Fruit fly (Drosophila melanogaster) whole organism, embryonic: ENCODE measurements around the gene CG14960.

ENCODE experiments used
- Adf1 ChIP-seq: fragments of 200-800 bp; sonication (Bioruptor generic); IDR thresholded peaks from 2 replicates; pipeline ENCODE4 v1.3.6; 2022; ENCODE audit warnings: missing biosample characterization, missing genetic modification characterization
- CG10431 ChIP-seq: fragments of 200-800 bp; sonication (Bioruptor generic); optimal IDR thresholded peaks from 3 replicates; lab custom pipeline; 2018; ENCODE audit warnings: missing biosample characterization, mild to moderate bottlenecking, missing genetic modification characterization
- CG11398 ChIP-seq: fragments of 200-800 bp; sonication (Bioruptor generic); optimal IDR thresholded peaks from 2 replicates; lab custom pipeline; 2016; ENCODE audit warnings: missing biosample characterization, missing genetic modification characterization
- CG12219 ChIP-seq: fragments of 200-800 bp; sonication (Bioruptor generic); optimal IDR thresholded peaks from 3 replicates; lab custom pipeline; 2018; ENCODE audit warnings: missing biosample characterization, mild to moderate bottlenecking, missing genetic modification characterization
- CG13123 ChIP-seq: fragments of 200-800 bp; sonication (Bioruptor generic); optimal IDR thresholded peaks from 2 replicates; lab custom pipeline; 2016; ENCODE audit warnings: missing biosample characterization, missing genetic modification characterization
- CG13624 ChIP-seq: fragments of 200-800 bp; sonication (Bioruptor generic); optimal IDR thresholded peaks from 2 replicates; lab custom pipeline; 2016; ENCODE audit warnings: missing biosample characterization, missing genetic modification characterization
- CG14965 ChIP-seq: fragments of 200-800 bp; sonication (Bioruptor generic); optimal IDR thresholded peaks from 2 replicates; lab custom pipeline; 2016; ENCODE audit warnings: missing biosample characterization, missing genetic modification characterization, borderline replicate concordance
- CG18262 ChIP-seq: fragments of 200-800 bp; optimal IDR thresholded peaks from 3 replicates; lab custom pipeline; 2019; ENCODE audit warnings: missing biosample characterization, mild to moderate bottlenecking, missing genetic modification characterization, moderate library complexity
- CG3065 ChIP-seq: fragments of 200-800 bp; sonication (Bioruptor generic); optimal IDR thresholded peaks from 2 replicates; lab custom pipeline; 2016; ENCODE audit warnings: missing biosample characterization, missing genetic modification characterization
- CG31388 ChIP-seq: fragments of 200-800 bp; sonication (Bioruptor generic); optimal IDR thresholded peaks from 2 replicates; lab custom pipeline; 2016; ENCODE audit warnings: missing biosample characterization, missing genetic modification characterization
- CG32532 ChIP-seq: fragments of 200-800 bp; sonication (Bioruptor generic); IDR thresholded peaks from 2 replicates; pipeline ENCODE4 v1.3.6; 2022; ENCODE audit warnings: missing biosample characterization, missing genetic modification characterization
- CG34224 ChIP-seq: fragments of 200-800 bp; sonication (Bioruptor generic); IDR thresholded peaks from 3 replicates; pipeline ENCODE4 v1.3.6; 2022; ENCODE audit warnings: missing biosample characterization, missing genetic modification characterization; ENCODE audit not compliant: partially characterized antibody
- CG34422 ChIP-seq: fragments of 200-800 bp; sonication (Bioruptor generic); IDR thresholded peaks from 3 replicates; pipeline ENCODE4 v1.3.6; 2022; ENCODE audit warnings: missing biosample characterization, missing genetic modification characterization
- CG4617 ChIP-seq: fragments of 200-800 bp; sonication (Bioruptor generic); optimal IDR thresholded peaks from 3 replicates; lab custom pipeline; 2016; ENCODE audit warnings: missing biosample characterization, missing genetic modification characterization, borderline replicate concordance
- CG4707 ChIP-seq: fragments of 200-800 bp; sonication (Bioruptor generic); optimal IDR thresholded peaks from 2 replicates; lab custom pipeline; 2018; ENCODE audit warnings: missing biosample characterization, mild to moderate bottlenecking, missing genetic modification characterization, moderate library complexity
- CG4854 ChIP-seq: fragments of 200-800 bp; sonication (Bioruptor generic); optimal IDR thresholded peaks from 2 replicates; lab custom pipeline; 2016; ENCODE audit warnings: missing biosample characterization, missing genetic modification characterization, inconsistent platforms
- CG6654 ChIP-seq: fragments of 200-800 bp; sonication (Bioruptor generic); optimal IDR thresholded peaks from 2 replicates; lab custom pipeline; 2017; ENCODE audit warnings: missing biosample characterization, mild to moderate bottlenecking, missing genetic modification characterization
- CG6813 ChIP-seq: fragments of 200-800 bp; sonication (Bioruptor generic); optimal IDR thresholded peaks from 2 replicates; lab custom pipeline; 2017; ENCODE audit warnings: missing biosample characterization, missing genetic modification characterization, mild to moderate bottlenecking, moderate library complexity, missing genetic modification reagents
- CG7556 ChIP-seq: fragments of 200-800 bp; sonication (Bioruptor generic); optimal IDR thresholded peaks from 2 replicates; lab custom pipeline; 2017; ENCODE audit warnings: missing biosample characterization, mild to moderate bottlenecking, missing genetic modification characterization
- CG7928 ChIP-seq: fragments of 200-800 bp; sonication (Bioruptor generic); optimal IDR thresholded peaks from 2 replicates; lab custom pipeline; 2017; ENCODE audit warnings: missing biosample characterization, mild to moderate bottlenecking, missing genetic modification characterization
- CG7987 ChIP-seq: fragments of 200-800 bp; sonication (Bioruptor generic); optimal IDR thresholded peaks from 2 replicates; lab custom pipeline; 2018; ENCODE audit warnings: missing biosample characterization, mild to moderate bottlenecking, missing genetic modification characterization, moderate library complexity
- CG8089 ChIP-seq: fragments of 200-800 bp; sonication (Bioruptor generic); optimal IDR thresholded peaks from 3 replicates; lab custom pipeline; 2016; ENCODE audit warnings: missing biosample characterization, missing genetic modification characterization
- Dad ChIP-seq: fragments of 200-800 bp; sonication (Bioruptor generic); optimal IDR thresholded peaks from 3 replicates; lab custom pipeline; 2016; ENCODE audit warnings: missing biosample characterization, missing genetic modification characterization
- Dbx ChIP-seq: fragments of 200-800 bp; sonication (Bioruptor generic); IDR thresholded peaks from 3 replicates; pipeline ENCODE4 v1.3.6; 2022; ENCODE audit warnings: missing biosample characterization, missing genetic modification characterization
- Dp ChIP-seq: fragments of 200-800 bp; sonication (Bioruptor generic); optimal IDR thresholded peaks from 2 replicates; lab custom pipeline; 2018; ENCODE audit warnings: missing biosample characterization, mild to moderate bottlenecking, missing genetic modification characterization, moderate library complexity
- Fer3 ChIP-seq: fragments of 200-800 bp; sonication (Bioruptor generic); optimal IDR thresholded peaks from 2 replicates; lab custom pipeline; 2018; ENCODE audit warnings: missing biosample characterization, mild to moderate bottlenecking, missing genetic modification characterization, moderate library complexity
- Hsf ChIP-seq: fragments of 200-800 bp; sonication (Bioruptor generic); optimal IDR thresholded peaks from 3 replicates; lab custom pipeline; 2016; ENCODE audit warnings: missing biosample characterization, missing genetic modification characterization
- Lim3 ChIP-seq: fragments of 200-800 bp; sonication (Bioruptor generic); IDR thresholded peaks from 2 replicates; pipeline ENCODE4 v1.3.6; 2022; ENCODE audit warnings: missing biosample characterization, missing genetic modification characterization
- Max ChIP-seq: fragments of 200-800 bp; sonication (Bioruptor generic); optimal IDR thresholded peaks from 2 replicates; lab custom pipeline; 2016; ENCODE audit warnings: missing biosample characterization, mild to moderate bottlenecking, missing genetic modification characterization
- NFAT ChIP-seq: fragments of 200-800 bp; sonication (Bioruptor generic); IDR thresholded peaks from 2 replicates; pipeline ENCODE4 v1.3.6; 2022; ENCODE audit warnings: missing biosample characterization, missing genetic modification characterization
- Oli ChIP-seq: fragments of 200-800 bp; sonication (Bioruptor generic); optimal IDR thresholded peaks from 2 replicates; lab custom pipeline; 2018; ENCODE audit warnings: missing biosample characterization, mild to moderate bottlenecking, missing genetic modification characterization, moderate library complexity
- Side ChIP-seq: fragments of 200-800 bp; sonication (Bioruptor generic); optimal IDR thresholded peaks from 2 replicates; lab custom pipeline; 2016; ENCODE audit warnings: missing biosample characterization, missing genetic modification characterization
- Vsx1 ChIP-seq: fragments of 200-800 bp; sonication (Bioruptor generic); optimal IDR thresholded peaks from 2 replicates; lab custom pipeline; 2017; ENCODE audit warnings: missing biosample characterization, mild to moderate bottlenecking, missing genetic modification characterization, missing genetic modification reagents
- Xbp1 ChIP-seq: fragments of 200-800 bp; sonication (Bioruptor generic); optimal IDR thresholded peaks from 3 replicates; lab custom pipeline; 2016; ENCODE audit warnings: missing biosample characterization, mild to moderate bottlenecking, missing genetic modification characterization
- ap ChIP-seq: fragments of 200-800 bp; sonication (Bioruptor generic); IDR thresholded peaks from 2 replicates; pipeline ENCODE4 v1.3.6; 2022; ENCODE audit warnings: missing biosample characterization, missing genetic modification characterization
- ara ChIP-seq: fragments of 200-800 bp; sonication (Bioruptor generic); IDR thresholded peaks from 2 replicates; pipeline ENCODE4 v1.3.6; 2022; ENCODE audit warnings: missing biosample characterization, missing genetic modification characterization
- ci ChIP-seq: fragments of 200-800 bp; sonication (Bioruptor generic); IDR thresholded peaks from 3 replicates; pipeline ENCODE4 v1.3.6; 2022; ENCODE audit warnings: missing biosample characterization, missing genetic modification characterization
- croc ChIP-seq: fragments of 200-800 bp; sonication (Bioruptor generic); conservative IDR thresholded peaks from 3 replicates; pipeline ENCODE4 v1.3.6; 2022; ENCODE audit warnings: missing biosample characterization, missing genetic modification characterization
- crp ChIP-seq, 2 experiments: fragments of 200-800 bp; sonication (Bioruptor generic); optimal IDR thresholded peaks; 2 replicates in 1 of 2; 3 replicates in 1 of 2; lab custom pipeline; 2017; ENCODE audit warnings: missing biosample characterization in 2 of 2, missing genetic modification characterization in 2 of 2, mild to moderate bottlenecking in 1 of 2, moderate library complexity in 1 of 2
- danr ChIP-seq: fragments of 200-800 bp; sonication (Bioruptor generic); IDR thresholded peaks from 2 replicates; pipeline ENCODE4 v1.3.6; 2022; ENCODE audit warnings: missing biosample characterization, missing genetic modification characterization
- dysf ChIP-seq: fragments of 200-800 bp; sonication (Bioruptor generic); IDR thresholded peaks from 3 replicates; pipeline ENCODE4 v1.3.6; 2022; ENCODE audit warnings: missing biosample characterization, missing genetic modification characterization
- fru ChIP-seq: fragments of >200 bp; optimal IDR thresholded peaks from 2 replicates; lab custom pipeline; 2017
- fu2 ChIP-seq: fragments of 200-800 bp; sonication (Bioruptor generic); optimal IDR thresholded peaks from 2 replicates; lab custom pipeline; 2016; ENCODE audit warnings: missing biosample characterization, missing genetic modification characterization
- gt ChIP-seq: fragments of 200-800 bp; sonication (Bioruptor generic); IDR thresholded peaks from 2 replicates; pipeline ENCODE4 v1.3.6; 2022; ENCODE audit warnings: missing biosample characterization, missing genetic modification characterization
- mld ChIP-seq: fragments of 200-800 bp; sonication (Bioruptor generic); IDR thresholded peaks from 3 replicates; pipeline ENCODE4 v1.3.6; 2022; ENCODE audit warnings: missing biosample characterization, missing genetic modification characterization; ENCODE audit not compliant: partially characterized antibody
- p53 ChIP-seq: fragments of 200-800 bp; sonication (Bioruptor generic); optimal IDR thresholded peaks from 2 replicates; lab custom pipeline; 2016; ENCODE audit warnings: missing biosample characterization, missing genetic modification characterization
- pfk ChIP-seq: fragments of 200-800 bp; sonication (Bioruptor generic); optimal IDR thresholded peaks from 2 replicates; lab custom pipeline; 2018; ENCODE audit warnings: missing biosample characterization, mild to moderate bottlenecking, missing genetic modification characterization, moderate library complexity
- slp2 ChIP-seq: fragments of 200-800 bp; sonication (Bioruptor generic); optimal IDR thresholded peaks from 2 replicates; lab custom pipeline; 2016; ENCODE audit warnings: missing biosample characterization, missing genetic modification characterization
- sug ChIP-seq: fragments of 200-800 bp; optimal IDR thresholded peaks from 2 replicates; lab custom pipeline; 2019; ENCODE audit warnings: missing biosample characterization, mild to moderate bottlenecking, missing genetic modification characterization, moderate library complexity
- tio ChIP-seq: fragments of 200-800 bp; sonication (Bioruptor generic); optimal IDR thresholded peaks from 2 replicates; lab custom pipeline; 2017; ENCODE audit warnings: missing biosample characterization, missing genetic modification characterization, inconsistent platforms
- wek ChIP-seq: fragments of 200-800 bp; sonication (Bioruptor generic); optimal IDR thresholded peaks from 3 replicates; lab custom pipeline; 2018; ENCODE audit warnings: missing biosample characterization, mild to moderate bottlenecking, missing genetic modification characterization, moderate library complexity

Gene CG14960

DNA sequence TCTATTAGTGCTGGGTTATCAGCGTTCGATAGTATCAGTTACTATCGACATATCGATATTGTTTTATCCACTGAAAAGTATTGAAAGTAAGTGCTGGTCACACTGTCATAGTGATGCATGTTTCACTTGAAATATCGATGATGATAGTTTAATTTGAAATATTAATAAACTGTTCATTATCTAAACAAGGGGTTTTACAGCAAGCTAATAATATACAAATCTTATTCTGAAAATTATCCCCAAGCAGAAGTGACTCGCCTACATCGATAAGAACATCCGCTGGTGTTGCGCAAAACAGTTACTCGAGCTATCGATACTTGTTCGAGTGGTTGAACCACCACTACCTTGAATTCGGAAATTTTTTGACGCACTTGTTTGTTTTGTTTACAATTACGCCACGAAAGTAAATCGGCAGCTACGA lies 48.4 kb downstream of the CG14960 start, which contains the start of the genes PIG-C, CG12016 and Dpm2 (continued):
- TF ChIP-seq CG18262 (tag; lab: Kevin White, UChicago) (peak; percentile 55), fu2 (GFP tag; lab: Kevin White, UChicago) (peak; percentile 62), Dp (peak; percentile 54), dysf (GFP tag; lab: Robert Waterston, UW) (peak; percentile 71; the same call in 2 of the 3 replicates), Xbp1 (GFP tag; lab: Kevin White, UChicago) (peak; percentile 76), Max (GFP tag; lab: Kevin White, UChicago) (peak; percentile 66), CG4617 (peak; percentile 85), CG7556 (GFP tag; lab: Kevin White, UChicago) (no peak), CG7928 (GFP tag; lab: Kevin White, UChicago) (peak; percentile 38), crp (GFP tag; optimal IDR thresholded peaks at IDR 0.05; lab: Kevin White, UChicago) (peak in 1 of 2 experiments; percentile 5), CG6813 (GFP tag; lab: Kevin White, UChicago) (no peak), danr (GFP tag; lab: Robert Waterston, UW) (no peak), mld (GFP tag; lab: Robert Waterston, UW) (peak; percentile 79; the same call in 2 of the 3 replicates), Dbx (GFP tag; lab: Robert Waterston, UW) (peak; percentile 74), fru (lab: Kevin White, UChicago) (no peak), CG6654 (no peak), sug (tag; lab: Kevin White, UChicago) (peak; percentile 81), CG13624 (GFP tag; lab: Kevin White, UChicago) (peak; percentile 82), pfk (GFP tag; lab: Kevin White, UChicago) (no peak), Side (GFP tag; lab: Kevin White, UChicago) (peak; percentile 53), wek (GFP tag; lab: Kevin White, UChicago) (no peak), CG32532 (GFP tag; lab: Robert Waterston, UW) (peak; percentile 73), croc (GFP tag; lab: Robert Waterston, UW) (peak; percentile 58), gt (GFP tag; lab: Robert Waterston, UW) (no peak), p53 (GFP tag; lab: Kevin White, UChicago) (no peak), Hsf (GFP tag; lab: Kevin White, UChicago) (peak; percentile 86), CG12219 (GFP tag; lab: Kevin White, UChicago) (no peak), CG4854 (GFP tag; lab: Kevin White, UChicago) (peak; percentile 52), CG8089 (GFP tag; lab: Kevin White, UChicago) (peak; percentile 36), CG34422 (GFP tag; lab: Robert Waterston, UW) (peak; percentile 59; the same call in 1 of the 3 replicates), Dad (GFP tag; lab: Kevin White, UChicago) (peak; percentile 57), CG3065 (GFP tag; lab: Kevin White, UChicago) (peak; percentile 8), slp2 (GFP tag; lab: Kevin White, UChicago) (peak; percentile 66), CG11398 (GFP tag; lab: Kevin White, UChicago) (no peak), ap (GFP tag; lab: Robert Waterston, UW) (no peak), CG7987 (GFP tag; lab: Kevin White, UChicago) (peak; percentile 23), CG31388 (peak; percentile 25), CG4707 (GFP tag; lab: Kevin White, UChicago) (no peak), Lim3 (GFP tag; lab: Robert Waterston, UW) (no peak), Vsx1 (GFP tag; lab: Kevin White, UChicago) (no peak), CG10431 (GFP tag; lab: Kevin White, UChicago) (no peak), tio (GFP tag; lab: Kevin White, UChicago) (no peak), ara (GFP tag; lab: Robert Waterston, UW) (no peak), ci (GFP tag; lab: Robert Waterston, UW) (no peak), NFAT (peak; percentile 67), Oli (tag; lab: Kevin White, UChicago) (peak; percentile 28), CG14965 (GFP tag; lab: Kevin White, UChicago) (no peak), CG13123 (GFP tag; lab: Kevin White, UChicago) (peak; percentile 50), CG34224 (GFP tag; lab: Robert Waterston, UW) (peak; percentile 94), Adf1 (GFP tag; lab: Robert Waterston, UW) (0 out of 2 replicates have a peak, but pooled peaks have one; percentile 14), Fer3 (peak; percentile 56)
